Worm (Caenorhabditis elegans) whole organism, L4 larva: Measurements from ENCODE around the gene hap-1.

Source experiments
- F10B5.3 ChIP-seq: sonication (generic microtip); optimal IDR thresholded peaks from 2 replicates; lab custom pipeline; 2016; ENCODE audit warnings: mild to moderate bottlenecking, missing genetic modification characterization, missing compliant biosample characterization
- F26F4.8 ChIP-seq: fragments of 200-800 bp; sonication (Bioruptor generic); conservative IDR thresholded peaks from 2 replicates; pipeline ENCODE4 v1.3.6; 2022; ENCODE audit warnings: missing genetic modification characterization, missing compliant biosample characterization
- F44E2.7 ChIP-seq: fragments of 200-800 bp; sonication (Bioruptor generic); IDR thresholded peaks from 2 replicates; pipeline ENCODE4 v2.1.2; 2022; ENCODE audit warnings: missing genetic modification characterization, missing compliant biosample characterization
- T20F7.1 ChIP-seq: fragments of 200-800 bp; sonication (Bioruptor generic); optimal IDR thresholded peaks from 2 replicates; lab custom pipeline; 2018; ENCODE audit warnings: mild to moderate bottlenecking, missing genetic modification characterization, missing compliant biosample characterization
- T26A8.4 ChIP-seq: fragments of 200-800 bp; sonication (Bioruptor generic); IDR thresholded peaks from 2 replicates; pipeline ENCODE4 v1.3.6; 2022; ENCODE audit warnings: missing genetic modification characterization, missing compliant biosample characterization
- Y5F2A.4 ChIP-seq: fragments of 200-800 bp; sonication (Bioruptor generic); optimal IDR thresholded peaks from 2 replicates; lab custom pipeline; 2018; ENCODE audit warnings: mild to moderate bottlenecking, missing genetic modification characterization, missing compliant biosample characterization
- Y75B8A.6 ChIP-seq: fragments of 200-800 bp; sonication (Bioruptor generic); IDR thresholded peaks from 2 replicates; pipeline ENCODE4 v1.3.6; 2022; ENCODE audit warnings: missing genetic modification reagents, missing genetic modification characterization, missing compliant biosample characterization
- ZK546.5 ChIP-seq, 2 experiments: sonication (generic microtip); optimal IDR thresholded peaks; 2 replicates each; lab custom pipeline; 2017; ENCODE audit warnings: missing biosample characterization in 2 of 2, missing genetic modification characterization in 2 of 2
- aha-1 ChIP-seq: fragments of 150-350 bp; peaks from one replicate; lab custom pipeline; 2014; ENCODE audit warnings: missing biosample characterization, missing genetic modification characterization
- ama-1 ChIP-seq: fragments of 150-350 bp; optimal IDR thresholded peaks from 2 replicates; lab custom pipeline; 2014; ENCODE audit warnings: inconsistent platforms, mixed read lengths
- arid-1 ChIP-seq: fragments of 200-800 bp; sonication (Bioruptor generic); conservative IDR thresholded peaks from 2 replicates; pipeline ENCODE4 v1.3.6; 2022; ENCODE audit warnings: missing genetic modification reagents, missing genetic modification characterization, missing compliant biosample characterization
- ceh-20 ChIP-seq: fragments of 200-800 bp; sonication (Bioruptor generic); IDR thresholded peaks from 2 replicates; pipeline ENCODE4 v1.3.6; 2022; ENCODE audit warnings: missing genetic modification reagents, missing genetic modification characterization, missing compliant biosample characterization
- ceh-32 ChIP-seq: sonication (generic microtip); optimal IDR thresholded peaks from 2 replicates; lab custom pipeline; 2016; ENCODE audit warnings: mild to moderate bottlenecking, missing genetic modification characterization, missing compliant biosample characterization; ENCODE audit not compliant: poor library complexity
- ceh-44 ChIP-seq: fragments of 200-800 bp; sonication (Bioruptor generic); IDR thresholded peaks from 2 replicates; pipeline ENCODE4 v1.3.6; 2022; ENCODE audit warnings: missing genetic modification reagents, missing genetic modification characterization, missing compliant biosample characterization
- ceh-82 ChIP-seq: sonication (generic microtip); optimal IDR thresholded peaks from 2 replicates; lab custom pipeline; 2017; ENCODE audit warnings: missing biosample characterization, missing genetic modification characterization
- daf-8 ChIP-seq: fragments of 200-800 bp; sonication (Bioruptor generic); IDR thresholded peaks from 2 replicates; pipeline ENCODE4 v1.3.6; 2022; ENCODE audit warnings: missing genetic modification characterization, missing compliant biosample characterization
- dmd-6 ChIP-seq: fragments of 200-800 bp; sonication (Bioruptor generic); IDR thresholded peaks from 2 replicates; pipeline ENCODE4 v1.3.6; 2022; ENCODE audit warnings: missing genetic modification reagents, missing genetic modification characterization, missing compliant biosample characterization
- dmd-8 ChIP-seq: fragments of 200-800 bp; sonication (Bioruptor generic); IDR thresholded peaks from 2 replicates; pipeline ENCODE4 v1.3.6; 2022; ENCODE audit warnings: missing genetic modification characterization, missing compliant biosample characterization
- dve-1 ChIP-seq: sonication (generic microtip); optimal IDR thresholded peaks from 2 replicates; lab custom pipeline; 2017; ENCODE audit warnings: antibody characterized with exemption, mild to moderate bottlenecking, missing genetic modification characterization, missing compliant biosample characterization; ENCODE audit not compliant: insufficient read depth
- egl-27 ChIP-seq: sonication (generic microtip); optimal IDR thresholded peaks from 3 replicates; lab custom pipeline; 2017; ENCODE audit warnings: missing biosample characterization, missing genetic modification reagents, missing genetic modification characterization
- fos-1 ChIP-seq: fragments of 150-350 bp; optimal IDR thresholded peaks from 2 replicates; lab custom pipeline; 2014; ENCODE audit warnings: missing biosample characterization, missing genetic modification characterization
- gei-8 ChIP-seq: fragments of 200-800 bp; sonication (Bioruptor generic); optimal IDR thresholded peaks from 2 replicates; lab custom pipeline; 2018; ENCODE audit warnings: mild to moderate bottlenecking, missing genetic modification characterization, missing compliant biosample characterization
- lin-13 ChIP-seq: fragments of 150-350 bp; optimal IDR thresholded peaks from 2 replicates; lab custom pipeline; 2014; ENCODE audit warnings: missing biosample characterization, missing genetic modification reagents, missing genetic modification characterization
- lin-15B ChIP-seq: fragments of 150-350 bp; sonication (generic microtip); optimal IDR thresholded peaks from 3 replicates; lab custom pipeline; 2014; ENCODE audit warnings: missing biosample characterization, missing genetic modification characterization
- lin-29 ChIP-seq: fragments of 200-800 bp; sonication (Bioruptor generic); IDR thresholded peaks from 2 replicates; pipeline ENCODE4 v1.3.6; 2022; ENCODE audit warnings: missing genetic modification reagents, missing genetic modification characterization, missing compliant biosample characterization
- lin-38 ChIP-seq: fragments of 200-800 bp; sonication (Bioruptor generic); IDR thresholded peaks from 2 replicates; pipeline ENCODE4 v1.3.6; 2022; ENCODE audit warnings: missing genetic modification reagents, missing genetic modification characterization, missing compliant biosample characterization
- lin-39 ChIP-seq: fragments of 150-350 bp; optimal IDR thresholded peaks from 2 replicates; lab custom pipeline; 2014; ENCODE audit warnings: missing biosample characterization, missing genetic modification reagents, missing genetic modification characterization
- madf-5 ChIP-seq, 2 experiments: fragments of 200-800 bp; sonication (Bioruptor generic); IDR thresholded peaks; 2 replicates each; pipeline ENCODE4 v1.3.6; 2022; ENCODE audit warnings: missing compliant biosample characterization in 2 of 2, missing genetic modification characterization in 2 of 2
- madf-9 ChIP-seq: fragments of 200-800 bp; sonication (Bioruptor generic); conservative IDR thresholded peaks from 2 replicates; pipeline ENCODE4 v1.3.6; 2022; ENCODE audit warnings: missing genetic modification reagents, missing genetic modification characterization, missing compliant biosample characterization
- mdt-29 ChIP-seq: fragments of 200-800 bp; sonication (Bioruptor generic); IDR thresholded peaks from 2 replicates; pipeline ENCODE4 v1.3.6; 2022; ENCODE audit warnings: missing genetic modification reagents, missing genetic modification characterization, missing compliant biosample characterization
- mep-1 ChIP-seq: fragments of 150-350 bp; sonication (generic microtip); optimal IDR thresholded peaks from 3 replicates; lab custom pipeline; 2014; ENCODE audit warnings: missing biosample characterization, missing genetic modification characterization
- mes-2 ChIP-seq: sonication (generic microtip); optimal IDR thresholded peaks from 2 replicates; lab custom pipeline; 2016; ENCODE audit warnings: missing genotype, mild to moderate bottlenecking, missing genetic modification characterization, missing compliant biosample characterization; ENCODE audit not compliant: poor library complexity, severe bottlenecking
- nhr-10 ChIP-seq: fragments of 150-350 bp; optimal IDR thresholded peaks from 2 replicates; lab custom pipeline; 2014; ENCODE audit warnings: missing biosample characterization, missing genetic modification characterization
- nhr-102 ChIP-seq: sonication (generic microtip); optimal IDR thresholded peaks from 2 replicates; lab custom pipeline; 2016; ENCODE audit warnings: mild to moderate bottlenecking, missing genetic modification characterization, moderate library complexity, missing compliant biosample characterization
- nhr-11 ChIP-seq: fragments of 150-350 bp; optimal IDR thresholded peaks from 2 replicates; lab custom pipeline; 2014; ENCODE audit warnings: missing biosample characterization, missing genetic modification characterization
- nhr-28 ChIP-seq: fragments of 150-350 bp; optimal IDR thresholded peaks from 2 replicates; lab custom pipeline; 2014; ENCODE audit warnings: missing biosample characterization, missing genetic modification characterization
- nhr-41 ChIP-seq: fragments of 200-800 bp; sonication (Bioruptor generic); IDR thresholded peaks from 2 replicates; pipeline ENCODE4 v1.3.6; 2022; ENCODE audit warnings: missing genetic modification reagents, missing genetic modification characterization, missing compliant biosample characterization
- nhr-42 ChIP-seq: fragments of 200-800 bp; sonication (Bioruptor generic); IDR thresholded peaks from 2 replicates; pipeline ENCODE4 v1.3.6; 2022; ENCODE audit warnings: missing genetic modification characterization, missing compliant biosample characterization
- nhr-48 ChIP-seq: sonication (generic microtip); optimal IDR thresholded peaks from 2 replicates; lab custom pipeline; 2016; ENCODE audit warnings: mild to moderate bottlenecking, missing genetic modification characterization, missing compliant biosample characterization
- nhr-77 ChIP-seq: fragments of 150-350 bp; optimal IDR thresholded peaks from 2 replicates; lab custom pipeline; 2014; ENCODE audit warnings: missing biosample characterization, missing genetic modification characterization
- php-3 ChIP-seq: fragments of 200-800 bp; sonication (Bioruptor generic); IDR thresholded peaks from 2 replicates; pipeline ENCODE4 v1.3.6; 2022; ENCODE audit warnings: missing genetic modification reagents, missing genetic modification characterization, missing compliant biosample characterization
- rbr-2 ChIP-seq: sonication (generic microtip); optimal IDR thresholded peaks from 2 replicates; lab custom pipeline; 2016; ENCODE audit warnings: missing genotype, missing genetic modification characterization, missing compliant biosample characterization
- saeg-2 ChIP-seq: fragments of 200-800 bp; sonication (Bioruptor generic); IDR thresholded peaks from 2 replicates; pipeline ENCODE4 v1.3.6; 2022; ENCODE audit warnings: missing genetic modification reagents, missing genetic modification characterization, missing compliant biosample characterization
- skn-1 ChIP-seq: fragments of 150-350 bp; optimal IDR thresholded peaks from 2 replicates; lab custom pipeline; 2014; ENCODE audit warnings: missing biosample characterization, missing genetic modification characterization
- snpc-1.2 ChIP-seq: fragments of 200-800 bp; sonication (Bioruptor generic); IDR thresholded peaks from 2 replicates; pipeline ENCODE4 v1.3.6; 2022; ENCODE audit warnings: missing genetic modification reagents, missing genetic modification characterization, missing compliant biosample characterization
- spr-3 ChIP-seq: fragments of 200-800 bp; sonication (Bioruptor generic); optimal IDR thresholded peaks from 2 replicates; lab custom pipeline; 2018; ENCODE audit warnings: mild to moderate bottlenecking, missing genetic modification characterization, missing compliant biosample characterization
- tra-1 ChIP-seq: fragments of 200-800 bp; sonication (Bioruptor generic); IDR thresholded peaks from 2 replicates; pipeline ENCODE4 v1.3.6; 2022; ENCODE audit warnings: missing genetic modification reagents, missing genetic modification characterization, missing compliant biosample characterization
- unc-130 ChIP-seq: sonication (generic microtip); optimal IDR thresholded peaks from 2 replicates; lab custom pipeline; 2016; ENCODE audit warnings: missing genetic modification reagents, missing genetic modification characterization, missing compliant biosample characterization
- unc-39 ChIP-seq: sonication (generic microtip); optimal IDR thresholded peaks from 2 replicates; lab custom pipeline; 2017; ENCODE audit warnings: missing biosample characterization, missing genetic modification characterization
- zfp-3 ChIP-seq: fragments of 200-800 bp; sonication (Bioruptor generic); conservative IDR thresholded peaks from 2 replicates; pipeline ENCODE4 v1.3.6; 2022; ENCODE audit warnings: missing genetic modification reagents, missing genetic modification characterization, missing compliant biosample characterization
- zip-11 ChIP-seq: fragments of 200-800 bp; sonication (Bioruptor generic); IDR thresholded peaks from 2 replicates; pipeline ENCODE4 v1.3.6; 2022; ENCODE audit warnings: missing genetic modification characterization, missing compliant biosample characterization
- ztf-7 ChIP-seq: fragments of 150-350 bp; optimal IDR thresholded peaks from 2 replicates; lab custom pipeline; 2014; ENCODE audit warnings: missing biosample characterization, missing genetic modification characterization

Gene hap-1

DNA sequence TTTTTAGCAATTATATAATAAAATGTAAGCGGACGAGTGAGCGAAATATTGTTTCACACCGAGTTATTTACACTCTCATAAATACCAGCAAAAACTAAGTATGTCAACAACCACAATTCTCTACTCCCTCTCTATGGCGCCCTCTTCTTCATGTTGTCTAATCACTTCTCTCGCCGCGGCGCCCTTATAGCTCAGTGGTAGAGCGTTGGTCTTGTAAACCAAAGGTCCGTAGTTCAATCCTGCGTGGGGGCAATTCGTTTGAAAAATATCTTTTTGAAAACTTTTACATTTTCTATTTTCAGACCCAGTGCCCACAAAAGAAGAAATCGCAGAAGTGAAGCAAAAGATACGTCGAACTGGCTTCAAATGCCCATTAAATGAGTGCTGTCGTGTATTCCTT lies 42.0 kb downstream of the hap-1 start (continued):
- TF ChIP-seq F26F4.8 (GFP tag; lab: Robert Waterston, UW): peak; percentile 98
- peak; percentile 86 for TF ChIP-seq lin-38 (GFP tag; lab: Robert Waterston, UW)
- TF ChIP-seq lin-29: 0 out of 2 replicates have a peak, but pooled peaks have one; percentile 46
- TF ChIP-seq ceh-20 (GFP tag; lab: Robert Waterston, UW): peak; percentile 68; the same call in 1 of the 2 replicates
- TF ChIP-seq ZK546.5 (tag; optimal IDR thresholded peaks at IDR 0.05; lab: Kevin White, UChicago): no peak
- TF ChIP-seq nhr-11 (tag; lab: Kevin White, UChicago): peak; percentile 20
- no peak for TF ChIP-seq nhr-48 (tag; lab: Kevin White, UChicago)
- peak; percentile 29 for TF ChIP-seq dve-1
- TF ChIP-seq nhr-42 (GFP tag; lab: Robert Waterston, UW): peak; percentile 75
- TF ChIP-seq arid-1 (GFP tag; lab: Robert Waterston, UW): peak; percentile 95
- peak; percentile 63 for TF ChIP-seq ztf-7 (tag; lab: Kevin White, UChicago)
- peak; percentile 54 for TF ChIP-seq lin-13 (GFP tag; lab: Kevin White, UChicago)
- TF ChIP-seq zip-11 (GFP tag; lab: Robert Waterston, UW): peak; percentile 85; the same call in 1 of the 2 replicates
- peak; percentile 94 for TF ChIP-seq F44E2.7 (GFP tag; lab: Robert Waterston, UW)
- TF ChIP-seq madf-5 (GFP tag; IDR thresholded peaks at IDR 0.05; lab: Robert Waterston, UW): peak; percentile 88 to 97
- TF ChIP-seq lin-39: no peak
- TF ChIP-seq mdt-29 (GFP tag; lab: Robert Waterston, UW): peak; percentile 44; the same call in 1 of the 2 replicates
- no peak for TF ChIP-seq T20F7.1 (GFP tag; lab: Kevin White, UChicago)
- TF ChIP-seq ceh-82: no peak
- TF ChIP-seq nhr-10: no peak
- TF ChIP-seq skn-1 (tag; lab: Kevin White, UChicago): no peak
- TF ChIP-seq nhr-102 (tag; lab: Kevin White, UChicago): peak; percentile 56
- 0 out of 2 replicates have a peak, but pooled peaks have one; percentile 65 for TF ChIP-seq daf-8 (GFP tag; lab: Robert Waterston, UW)
- TF ChIP-seq dmd-6 (GFP tag; lab: Robert Waterston, UW): peak; percentile 66
- peak; percentile 0 for TF ChIP-seq nhr-77
- TF ChIP-seq Y75B8A.6: peak; percentile 83; the same call in 1 of the 2 replicates
- peak; percentile 79 for TF ChIP-seq Y5F2A.4 (GFP tag; lab: Kevin White, UChicago)
- TF ChIP-seq T26A8.4: peak; percentile 91
- TF ChIP-seq spr-3 (GFP tag; lab: Kevin White, UChicago): peak; percentile 82
- TF ChIP-seq unc-130: peak; percentile 79
- peak; percentile 91 for TF ChIP-seq snpc-1.2 (GFP tag; lab: Robert Waterston, UW)
- no peak for TF ChIP-seq egl-27 (tag; lab: Kevin White, UChicago)
- no peak for TF ChIP-seq fos-1 (tag; lab: Kevin White, UChicago)
- 0 out of 2 replicates have a peak, but pooled peaks have one; percentile 72 for TF ChIP-seq saeg-2 (GFP tag; lab: Robert Waterston, UW)
- peak; percentile 89 for TF ChIP-seq madf-9
- TF ChIP-seq zfp-3 (GFP tag; lab: Robert Waterston, UW): 0 out of 2 replicates have a peak, but pooled peaks have one; percentile 40
- TF ChIP-seq ceh-32 (tag; lab: Kevin White, UChicago): no peak
- no peak for TF ChIP-seq ama-1 (lab: Kevin White, UChicago)
- no peak for TF ChIP-seq nhr-28 (tag; lab: Kevin White, UChicago)
- peak; percentile 61 for TF ChIP-seq mep-1 (tag; lab: Kevin White, UChicago)
- peak; percentile 75 for TF ChIP-seq php-3 (GFP tag; lab: Robert Waterston, UW)
- peak; percentile 74 for TF ChIP-seq gei-8 (GFP tag; lab: Kevin White, UChicago)
- TF ChIP-seq unc-39: no peak
- TF ChIP-seq rbr-2 (tag; lab: Kevin White, UChicago): peak; percentile 69
- TF ChIP-seq mes-2 (tag; lab: Kevin White, UChicago): peak; percentile 81
- peak; percentile 99 for TF ChIP-seq dmd-8 (GFP tag; lab: Robert Waterston, UW)
- peak; percentile 59 for TF ChIP-seq F10B5.3 (tag; lab: Kevin White, UChicago)
- TF ChIP-seq aha-1: peak; percentile 37
- peak; percentile 78 for TF ChIP-seq ceh-44 (GFP tag; lab: Robert Waterston, UW)
- TF ChIP-seq lin-15B (tag; lab: Kevin White, UChicago): no peak
- peak; percentile 96 for TF ChIP-seq nhr-41 (GFP tag; lab: Robert Waterston, UW)
- peak; percentile 83 for TF ChIP-seq tra-1
